Fruit fly (Drosophila melanogaster) whole organism, embryonic: Measurements from ENCODE around the gene CG15263.

ENCODE experiments used
- Awh ChIP-seq: fragments of 200-800 bp; sonication (Bioruptor generic); IDR thresholded peaks from 2 replicates; pipeline ENCODE4, ENCODE4 v1.3.6; 2022; ENCODE audit warnings: missing biosample characterization, missing genetic modification characterization
- CG10959 ChIP-seq: fragments of 200-800 bp; sonication (Bioruptor generic); IDR thresholded peaks from 2 replicates; pipeline ENCODE4 v1.3.6; 2022; ENCODE audit warnings: missing biosample characterization, missing genetic modification characterization
- CG11247 ChIP-seq: fragments of 200-800 bp; sonication (Bioruptor generic); IDR thresholded peaks from 2 replicates; pipeline ENCODE4 v1.3.6; 2022; ENCODE audit warnings: missing biosample characterization, missing genetic modification characterization
- CG1233 ChIP-seq: fragments of 200-800 bp; sonication (Bioruptor generic); optimal IDR thresholded peaks from 4 replicates; lab custom pipeline; 2018; ENCODE audit warnings: missing biosample characterization, mild to moderate bottlenecking, missing genetic modification characterization
- CG12391 ChIP-seq: fragments of 200-800 bp; sonication (Bioruptor generic); optimal IDR thresholded peaks from 3 replicates; lab custom pipeline; 2018; ENCODE audit warnings: missing biosample characterization, mild to moderate bottlenecking, missing genetic modification characterization, moderate library complexity
- CG14710 ChIP-seq: fragments of 200-800 bp; sonication (Bioruptor generic); optimal IDR thresholded peaks from 3 replicates; lab custom pipeline; 2019; ENCODE audit warnings: missing biosample characterization, mild to moderate bottlenecking, missing genetic modification characterization, moderate library complexity
- CG1792 ChIP-seq: fragments of 200-800 bp; sonication (Bioruptor generic); optimal IDR thresholded peaks from 2 replicates; lab custom pipeline; 2016; ENCODE audit warnings: missing biosample characterization, missing genetic modification characterization
- CG2202 ChIP-seq: fragments of 200-800 bp; sonication (Bioruptor generic); optimal IDR thresholded peaks from 2 replicates; lab custom pipeline; 2018; ENCODE audit warnings: missing biosample characterization, mild to moderate bottlenecking, missing genetic modification characterization
- CG2875 ChIP-seq: fragments of 200-800 bp; sonication (Bioruptor generic); optimal IDR thresholded peaks from 2 replicates; lab custom pipeline; 2017; ENCODE audit warnings: missing biosample characterization, mild to moderate bottlenecking, missing genetic modification characterization, missing genetic modification reagents
- CG32772 ChIP-seq: fragments of 200-800 bp; sonication (Bioruptor generic); IDR thresholded peaks from 2 replicates; pipeline ENCODE4 v1.3.6; 2022; ENCODE audit warnings: missing biosample characterization, missing genetic modification characterization
- CG5245 ChIP-seq: fragments of 200-800 bp; sonication (Bioruptor generic); optimal IDR thresholded peaks from 3 replicates; lab custom pipeline; 2016; ENCODE audit warnings: missing biosample characterization, missing genetic modification characterization
- CG6765 ChIP-seq: fragments of 200-800 bp; sonication (Bioruptor generic); optimal IDR thresholded peaks from 3 replicates; lab custom pipeline; 2017; ENCODE audit warnings: missing biosample characterization, mild to moderate bottlenecking, missing genetic modification characterization
- CG6791 ChIP-seq: fragments of 200-800 bp; sonication (Bioruptor generic); IDR thresholded peaks from 3 replicates; pipeline ENCODE4 v1.3.6; 2022; ENCODE audit warnings: missing biosample characterization, missing genetic modification characterization; ENCODE audit not compliant: partially characterized antibody
- CG7372 ChIP-seq: fragments of 200-800 bp; sonication (Bioruptor generic); IDR thresholded peaks from 2 replicates; pipeline ENCODE4 v1.3.6; 2022; ENCODE audit warnings: missing biosample characterization, missing genetic modification characterization
- CG7987 ChIP-seq: fragments of 200-800 bp; sonication (Bioruptor generic); optimal IDR thresholded peaks from 2 replicates; lab custom pipeline; 2018; ENCODE audit warnings: missing biosample characterization, mild to moderate bottlenecking, missing genetic modification characterization, moderate library complexity
- CG8281 ChIP-seq: fragments of 200-800 bp; sonication (Bioruptor generic); optimal IDR thresholded peaks from 2 replicates; lab custom pipeline; 2018; ENCODE audit warnings: missing biosample characterization, mild to moderate bottlenecking, missing genetic modification characterization, moderate library complexity
- CG9797 ChIP-seq: fragments of 200-800 bp; sonication (Bioruptor generic); optimal IDR thresholded peaks from 3 replicates; lab custom pipeline; 2018; ENCODE audit warnings: missing biosample characterization, mild to moderate bottlenecking, missing genetic modification characterization
- CG9932 ChIP-seq: fragments of 200-800 bp; sonication (Bioruptor generic); IDR thresholded peaks from 2 replicates; pipeline ENCODE4 v1.3.6; 2022; ENCODE audit warnings: missing biosample characterization, missing genetic modification characterization
- Chrac-16 ChIP-seq: fragments of 200-800 bp; sonication (Bioruptor generic); optimal IDR thresholded peaks from 3 replicates; lab custom pipeline; 2016; ENCODE audit warnings: missing biosample characterization, missing genetic modification characterization
- ERR ChIP-seq: fragments of 200-800 bp; sonication (Bioruptor generic); optimal IDR thresholded peaks from 2 replicates; lab custom pipeline; 2016; ENCODE audit warnings: missing biosample characterization, missing genetic modification characterization
- Eip74EF ChIP-seq, 2 experiments: fragments of 200-800 bp in 1 of 2; fragments of >200 bp in 1 of 2; sonication (Bioruptor generic) in 1 of 2; optimal IDR thresholded peaks; 2 replicates each; lab custom pipeline; 2017 to 2019; ENCODE audit warnings: missing biosample characterization in 2 of 2, missing genetic modification characterization in 2 of 2, mild to moderate bottlenecking in 1 of 2, moderate library complexity in 1 of 2
- Gsc ChIP-seq: fragments of 200-800 bp; sonication (Bioruptor generic); IDR thresholded peaks from 2 replicates; pipeline ENCODE4 v1.3.6; 2022; ENCODE audit warnings: missing biosample characterization, missing genetic modification characterization
- Hand ChIP-seq: fragments of 200-800 bp; sonication (Bioruptor generic); optimal IDR thresholded peaks from 2 replicates; lab custom pipeline; 2017; ENCODE audit warnings: mild to moderate bottlenecking, missing biosample characterization, missing genetic modification reagents, missing genetic modification characterization
- Lpt ChIP-seq: fragments of >200 bp; optimal IDR thresholded peaks from 2 replicates; lab custom pipeline; 2018; ENCODE audit warnings: missing biosample characterization, missing genetic modification characterization
- MTF-1 ChIP-seq: fragments of 200-800 bp; sonication (Bioruptor generic); optimal IDR thresholded peaks from 2 replicates; lab custom pipeline; 2018; ENCODE audit warnings: missing biosample characterization, mild to moderate bottlenecking, missing genetic modification characterization, borderline replicate concordance
- NfI ChIP-seq: fragments of 200-800 bp; sonication (Bioruptor generic); optimal IDR thresholded peaks from 3 replicates; lab custom pipeline; 2018; ENCODE audit warnings: missing biosample characterization, mild to moderate bottlenecking, missing genetic modification characterization, moderate library complexity
- Oli ChIP-seq: fragments of 200-800 bp; sonication (Bioruptor generic); optimal IDR thresholded peaks from 2 replicates; lab custom pipeline; 2018; ENCODE audit warnings: missing biosample characterization, mild to moderate bottlenecking, missing genetic modification characterization, moderate library complexity
- Rfx ChIP-seq: fragments of 200-800 bp; sonication (Bioruptor generic); IDR thresholded peaks from 2 replicates; pipeline ENCODE4 v1.3.6; 2022; ENCODE audit warnings: missing biosample characterization, missing genetic modification characterization
- Sry-δ ChIP-seq: fragments of 200-800 bp; sonication (Bioruptor generic); optimal IDR thresholded peaks from 2 replicates; lab custom pipeline; 2016; ENCODE audit warnings: missing biosample characterization, missing genetic modification characterization
- Taf1 ChIP-seq: fragments of 200-800 bp; sonication (Bioruptor generic); IDR thresholded peaks from 2 replicates; pipeline ENCODE4 v1.3.6; 2022; ENCODE audit warnings: missing biosample characterization, missing genetic modification characterization
- Vsx1 ChIP-seq: fragments of 200-800 bp; sonication (Bioruptor generic); optimal IDR thresholded peaks from 2 replicates; lab custom pipeline; 2017; ENCODE audit warnings: missing biosample characterization, mild to moderate bottlenecking, missing genetic modification characterization, missing genetic modification reagents
- ase ChIP-seq: fragments of 200-800 bp; sonication (Bioruptor generic); IDR thresholded peaks from 3 replicates; pipeline ENCODE4 v1.3.6; 2022; ENCODE audit warnings: missing biosample characterization, missing genetic modification characterization
- corto ChIP-seq: fragments of 200-800 bp; sonication (Bioruptor generic); optimal IDR thresholded peaks from 2 replicates; lab custom pipeline; 2016; ENCODE audit warnings: missing biosample characterization, mild to moderate bottlenecking, missing genetic modification characterization, moderate library complexity
- crol ChIP-seq: fragments of 200-800 bp; sonication (Bioruptor generic); IDR thresholded peaks from 2 replicates; pipeline ENCODE4 v1.3.6; 2022; ENCODE audit warnings: missing biosample characterization, missing genetic modification characterization
- da ChIP-seq: fragments of 200-800 bp; sonication (Bioruptor generic); optimal IDR thresholded peaks from 2 replicates; lab custom pipeline; 2016; ENCODE audit warnings: missing biosample characterization, missing genetic modification characterization
- ems ChIP-seq: fragments of 200-800 bp; sonication (Bioruptor generic); optimal IDR thresholded peaks from 3 replicates; lab custom pipeline; 2016; ENCODE audit warnings: missing biosample characterization, missing genetic modification characterization
- fru ChIP-seq: fragments of >200 bp; optimal IDR thresholded peaks from 2 replicates; lab custom pipeline; 2017
- gce ChIP-seq: fragments of 200-800 bp; sonication (Bioruptor generic); IDR thresholded peaks from 3 replicates; pipeline ENCODE4 v1.3.6; 2022; ENCODE audit warnings: missing biosample characterization, missing genetic modification characterization
- hkb ChIP-seq, 2 experiments: fragments of 200-800 bp in 1 of 2; fragments of >200 bp in 1 of 2; sonication (Bioruptor generic) in 1 of 2; IDR thresholded peaks in 1 of 2; optimal IDR thresholded peaks in 1 of 2; 2 replicates each; pipeline versions ENCODE4 v1.3.6 to Lab custom; 2017 to 2022; ENCODE audit warnings: missing biosample characterization in 1 of 2, missing genetic modification characterization in 1 of 2
- hth ChIP-seq: fragments of >200 bp; optimal IDR thresholded peaks from 2 replicates; lab custom pipeline; 2017; ENCODE audit warnings: inconsistent platforms
- kah ChIP-seq: fragments of 200-800 bp; sonication (Bioruptor generic); optimal IDR thresholded peaks from 2 replicates; lab custom pipeline; 2018; ENCODE audit warnings: missing biosample characterization, mild to moderate bottlenecking, missing genetic modification characterization
- nmo ChIP-seq: fragments of 200-800 bp; sonication (Bioruptor generic); optimal IDR thresholded peaks from 2 replicates; lab custom pipeline; 2018; ENCODE audit warnings: missing biosample characterization, mild to moderate bottlenecking, missing genetic modification characterization, moderate library complexity
- pfk ChIP-seq: fragments of 200-800 bp; sonication (Bioruptor generic); optimal IDR thresholded peaks from 2 replicates; lab custom pipeline; 2018; ENCODE audit warnings: missing biosample characterization, mild to moderate bottlenecking, missing genetic modification characterization, moderate library complexity
- pita ChIP-seq: fragments of 200-800 bp; sonication (Bioruptor generic); optimal IDR thresholded peaks from 2 replicates; lab custom pipeline; 2017; ENCODE audit warnings: missing biosample characterization, mild to moderate bottlenecking, missing genetic modification characterization
- psq ChIP-seq: fragments of 200-800 bp; sonication (Bioruptor generic); optimal IDR thresholded peaks from 2 replicates; lab custom pipeline; 2017; ENCODE audit warnings: missing biosample characterization, missing genetic modification characterization
- pzg ChIP-seq: fragments of 200-800 bp; sonication (Bioruptor generic); optimal IDR thresholded peaks from 3 replicates; lab custom pipeline; 2018; ENCODE audit warnings: missing biosample characterization, mild to moderate bottlenecking, missing genetic modification characterization, moderate library complexity
- sd ChIP-seq: fragments of 200-800 bp; sonication (Bioruptor generic); optimal IDR thresholded peaks from 3 replicates; lab custom pipeline; 2018; ENCODE audit warnings: missing biosample characterization, mild to moderate bottlenecking, missing genetic modification characterization, moderate library complexity
- sna ChIP-seq: fragments of 200-800 bp; sonication (Bioruptor generic); IDR thresholded peaks from 2 replicates; pipeline ENCODE4 v1.3.6; 2022; ENCODE audit warnings: missing biosample characterization, missing genetic modification characterization; ENCODE audit not compliant: partially characterized antibody
- sr ChIP-seq: fragments of 200-800 bp; sonication (Bioruptor generic); IDR thresholded peaks from 3 replicates; pipeline ENCODE4 v1.3.6; 2022; ENCODE audit warnings: missing biosample characterization, missing genetic modification characterization
- wdn ChIP-seq: fragments of 200-800 bp; sonication (Bioruptor generic); IDR thresholded peaks from 2 replicates; pipeline ENCODE4 v1.3.6; 2022; ENCODE audit warnings: missing biosample characterization, missing genetic modification characterization

Gene CG15263

dm6 chr2L:15254229-15254861 is 30.5 kb upstream of the CG15263 start (continued):
- TF ChIP-seq CG5245 (GFP tag; lab: Kevin White, UChicago) (no peak), Taf1 (GFP tag; lab: Robert Waterston, UW) (no peak), CG12391 (tag; lab: Kevin White, UChicago) (peak; percentile 60), pita (GFP tag; lab: Kevin White, UChicago) (no peak), Sry-δ (GFP tag; lab: Kevin White, UChicago) (peak; percentile 4), nmo (GFP tag; lab: Kevin White, UChicago) (peak; percentile 64), sr (GFP tag; lab: Robert Waterston, UW) (no peak), da (GFP tag; lab: Kevin White, UChicago) (no peak), CG6791 (no peak), CG10959 (no peak), CG32772 (GFP tag; lab: Robert Waterston, UW) (no peak), Lpt (GFP tag; lab: Kevin White, UChicago) (no peak), CG2875 (GFP tag; lab: Kevin White, UChicago) (no peak), Gsc (no peak), Hand (GFP tag; lab: Kevin White, UChicago) (no peak), NfI (no peak), crol (GFP tag; lab: Robert Waterston, UW) (no peak), sna (GFP tag; lab: Robert Waterston, UW) (no peak), pzg (GFP tag; lab: Kevin White, UChicago) (no peak), ase (GFP tag; lab: Robert Waterston, UW) (peak; percentile 45; the same call in 1 of the 3 replicates), hth (lab: Kevin White, UChicago) (no peak), fru (lab: Kevin White, UChicago) (no peak), sd (tag; lab: Kevin White, UChicago) (no peak), hkb (optimal IDR thresholded peaks at IDR 0.05; lab: Kevin White, UChicago) (no peak), hkb (GFP tag; IDR thresholded peaks at IDR 0.05; lab: Robert Waterston, UW) (peak; percentile 66; the same call in 1 of the 2 replicates), Vsx1 (GFP tag; lab: Kevin White, UChicago) (no peak), wdn (no peak), MTF-1 (no peak), ERR (peak; percentile 27), Awh (no peak), CG9797 (no peak), CG1792 (no peak), Chrac-16 (GFP tag; lab: Kevin White, UChicago) (no peak), ems (GFP tag; lab: Kevin White, UChicago) (no peak), gce (GFP tag; lab: Robert Waterston, UW) (no peak), CG7987 (GFP tag; lab: Kevin White, UChicago) (no peak), psq (GFP tag; lab: Kevin White, UChicago) (no peak), CG7372 (GFP tag; lab: Robert Waterston, UW) (no peak), Oli (tag; lab: Kevin White, UChicago) (peak; percentile 40), Eip74EF (GFP tag; optimal IDR thresholded peaks at IDR 0.05; lab: Kevin White, UChicago) (no peak), CG14710 (peak; percentile 31), CG9932 (peak; percentile 47), Rfx (peak; percentile 74), corto (GFP tag; lab: Kevin White, UChicago) (no peak), kah (GFP tag; lab: Kevin White, UChicago) (no peak), pfk (GFP tag; lab: Kevin White, UChicago) (no peak), CG6765 (no peak), CG11247 (GFP tag; lab: Robert Waterston, UW) (no peak), CG2202 (no peak), CG8281 (peak; percentile 32), CG1233 (GFP tag; lab: Kevin White, UChicago) (peak; percentile 26)
